Worm (Caenorhabditis elegans) whole organism, mixed stage, embryonic: ENCODE data around the gene nhr-16.

ENCODE experiments used
- ces-1 ChIP-seq: fragments of 150-350 bp; optimal IDR thresholded peaks from 2 replicates; lab custom pipeline; 2014; ENCODE audit warnings: missing biosample characterization, missing genetic modification reagents, missing genetic modification characterization
- elt-3 ChIP-seq: fragments of 150-350 bp; optimal IDR thresholded peaks from 2 replicates; lab custom pipeline; 2014; ENCODE audit warnings: missing biosample characterization, missing genetic modification characterization
- lin-13 ChIP-seq: fragments of 150-350 bp; optimal IDR thresholded peaks from 2 replicates; lab custom pipeline; 2014; ENCODE audit warnings: missing biosample characterization, missing genetic modification characterization
- mab-5 ChIP-seq: fragments of 150-350 bp; optimal IDR thresholded peaks from 2 replicates; lab custom pipeline; 2014; ENCODE audit warnings: missing biosample characterization, missing genetic modification characterization
- mep-1 ChIP-seq: fragments of 150-350 bp; optimal IDR thresholded peaks from 2 replicates; lab custom pipeline; 2017; ENCODE audit warnings: missing biosample characterization, missing genetic modification reagents, missing genetic modification characterization, inconsistent platforms
- nhr-12 ChIP-seq: fragments of 150-350 bp; optimal IDR thresholded peaks from 2 replicates; lab custom pipeline; 2014; ENCODE audit warnings: missing biosample characterization, missing genetic modification characterization
- nhr-2 ChIP-seq: fragments of 150-350 bp; optimal IDR thresholded peaks from 2 replicates; lab custom pipeline; 2014; ENCODE audit warnings: missing biosample characterization, missing genetic modification characterization
- nhr-237 ChIP-seq: fragments of 150-350 bp; optimal IDR thresholded peaks from 2 replicates; lab custom pipeline; 2014; ENCODE audit warnings: missing biosample characterization, missing genetic modification characterization
- nhr-76 ChIP-seq: sonication (generic microtip); optimal IDR thresholded peaks from 2 replicates; lab custom pipeline; 2017; ENCODE audit warnings: missing biosample characterization, missing genetic modification characterization
- snpc-4 ChIP-seq: fragments of 150-350 bp; optimal IDR thresholded peaks from 2 replicates; lab custom pipeline; 2014; ENCODE audit warnings: missing biosample characterization, missing genetic modification characterization
- sptf-1 ChIP-seq: sonication (generic microtip); optimal IDR thresholded peaks from 2 replicates; lab custom pipeline; 2017; ENCODE audit warnings: mild to moderate bottlenecking, missing genetic modification characterization, moderate library complexity, missing compliant biosample characterization
- tbx-8 ChIP-seq: fragments of 200-800 bp; sonication (Bioruptor generic); optimal IDR thresholded peaks from 2 replicates; lab custom pipeline; 2018; ENCODE audit warnings: mild to moderate bottlenecking, missing genetic modification characterization, moderate library complexity, missing compliant biosample characterization
- ztf-11 ChIP-seq: fragments of 150-350 bp; optimal IDR thresholded peaks from 2 replicates; lab custom pipeline; 2014; ENCODE audit warnings: missing biosample characterization, missing genetic modification characterization

- TF ChIP-seq mab-5 (no peak), elt-3 (tag; lab: Kevin White, UChicago) (no peak), nhr-237 (tag; lab: Kevin White, UChicago) (no peak), snpc-4 (tag; lab: Kevin White, UChicago) (no peak), nhr-12 (tag; lab: Kevin White, UChicago) (no peak), tbx-8 (GFP tag; lab: Kevin White, UChicago) (no peak), mep-1 (tag; lab: Kevin White, UChicago) (no peak), ces-1 (GFP tag; lab: Kevin White, UChicago) (no peak), lin-13 (no peak), ztf-11 (tag; lab: Kevin White, UChicago) (no peak), nhr-2 (tag; lab: Kevin White, UChicago) (no peak), sptf-1 (tag; lab: Kevin White, UChicago) (no peak), nhr-76 (tag; lab: Kevin White, UChicago) (no peak)
Measured at ce11 chrII:4434278-4434677, 4.3 kb upstream of the nhr-16 start.
